Fruit fly (Drosophila melanogaster) whole organism: ENCODE measurements around the gene Klp10A.

Source experiments
- CG8478 ChIP-seq: fragments of >200 bp; optimal IDR thresholded peaks from 2 replicates; lab custom pipeline; 2018; ENCODE audit warnings: inconsistent platforms
- Dll ChIP-seq: fragments of >200 bp; optimal IDR thresholded peaks from 2 replicates; lab custom pipeline; 2017
- EcR ChIP-seq, 2 experiments: fragments of >200 bp; optimal IDR thresholded peaks; 2 replicates each; lab custom pipeline; 2017; ENCODE audit warnings: missing biosample characterization in 2 of 2, missing genetic modification characterization in 2 of 2, missing genetic modification reagents in 2 of 2
- pan ChIP-seq: fragments of >200 bp; optimal IDR thresholded peaks from 2 replicates; lab custom pipeline; 2017
- psq ChIP-seq: fragments of >200 bp; optimal IDR thresholded peaks from 2 replicates; lab custom pipeline; 2017
- usp ChIP-seq: fragments of >200 bp; optimal IDR thresholded peaks from 2 replicates; lab custom pipeline; 2017; ENCODE audit warnings: missing biosample characterization, missing genetic modification characterization, mixed read lengths

Gene Klp10A

DNA sequence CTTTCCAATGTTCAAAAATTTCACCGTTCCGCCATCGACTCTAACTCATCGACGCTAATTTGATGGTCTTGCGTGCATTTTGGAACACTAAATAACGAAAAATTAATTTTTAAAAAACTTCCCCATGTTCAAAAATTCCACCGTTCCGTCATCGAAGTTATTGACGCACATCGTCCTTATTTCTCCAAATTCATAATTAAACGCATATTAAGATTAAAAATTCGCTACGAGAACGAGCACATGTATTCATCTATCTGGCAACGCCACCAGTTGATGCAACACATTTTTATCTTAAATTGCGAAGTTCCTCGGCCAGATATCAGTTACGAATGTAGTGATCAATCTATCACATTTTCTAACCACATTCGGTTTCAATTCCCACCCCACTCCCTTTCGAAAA lies 12.3 kb upstream of the Klp10A start, which contains the start of gene Lint-1:
Lint-1 (plus strand) TSS at position 123 of the 400 bp plus-strand sequence.
- TF ChIP-seq EcR (GFP tag; optimal IDR thresholded peaks at IDR 0.05; lab: Kevin White, UChicago) (no peak), psq (lab: Kevin White, UChicago) (no peak), CG8478 (lab: Kevin White, UChicago) (no peak), pan (lab: Kevin White, UChicago) (no peak), Dll (no peak), usp (GFP tag; lab: Kevin White, UChicago) (no peak)

DNA sequence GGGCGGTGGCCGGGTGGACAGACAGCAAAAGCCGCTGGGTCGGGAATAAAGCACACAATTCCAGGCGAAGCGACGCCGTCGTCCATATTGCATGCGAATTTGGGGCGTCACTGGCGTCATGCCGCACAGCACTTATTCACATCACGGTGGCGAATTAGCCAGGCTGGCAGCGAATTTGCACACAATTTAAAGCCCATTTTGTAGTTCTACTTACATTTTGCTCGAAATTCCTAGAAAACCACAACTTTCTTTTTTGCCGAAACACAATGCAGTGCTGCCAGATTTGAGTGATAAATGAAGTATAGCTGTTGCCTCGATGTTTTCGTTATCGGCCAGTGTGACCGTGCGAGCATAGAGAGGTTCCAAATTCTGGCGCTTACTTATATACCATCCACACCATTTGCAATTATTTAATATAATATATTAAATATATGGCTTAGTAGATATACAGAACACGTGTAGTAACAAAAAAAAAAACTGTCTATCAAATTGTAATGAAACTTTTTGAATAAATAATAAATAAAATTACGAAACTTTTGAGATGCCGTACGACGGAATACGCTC lies 11.4 kb upstream of the Klp10A start, which contains the start of gene Ran:
Ran (minus strand) TSS at position 445 of the 564 bp plus-strand sequence.
- TF ChIP-seq EcR (GFP tag; optimal IDR thresholded peaks at IDR 0.05; lab: Kevin White, UChicago) = no peak
- TF ChIP-seq psq (lab: Kevin White, UChicago) = no peak
- TF ChIP-seq CG8478 (lab: Kevin White, UChicago) = no peak

DNA sequence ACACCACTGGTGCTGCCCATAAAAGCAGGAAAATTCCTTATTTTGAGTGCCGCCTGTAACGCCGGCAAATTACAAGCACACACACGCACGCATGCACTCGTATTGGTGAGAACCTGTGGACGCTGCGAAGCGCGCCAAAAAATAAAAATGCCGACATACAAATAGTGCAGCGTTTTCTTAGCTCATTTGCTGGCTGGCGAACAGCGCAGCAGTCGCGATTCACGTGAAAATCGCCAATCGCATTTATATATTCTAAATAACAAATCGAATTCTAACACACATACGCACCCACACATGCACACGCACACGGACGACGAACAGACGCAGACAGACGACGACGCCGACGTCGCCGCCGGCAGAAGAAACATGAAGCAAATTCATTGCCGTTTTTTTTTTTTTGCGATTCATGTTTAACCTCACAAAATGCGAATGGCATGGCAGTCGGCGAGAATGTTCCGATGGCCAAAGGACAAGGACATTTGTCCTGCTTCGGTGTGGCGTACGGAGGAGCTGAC lies 10.7 kb upstream of the Klp10A start:
- TF ChIP-seq usp (GFP tag; lab: Kevin White, UChicago) (no peak), pan (lab: Kevin White, UChicago) (no peak), Dll (no peak), CG8478 (lab: Kevin White, UChicago) (no peak), psq (lab: Kevin White, UChicago) (no peak), EcR (GFP tag; optimal IDR thresholded peaks at IDR 0.05; lab: Kevin White, UChicago) (no peak)

DNA sequence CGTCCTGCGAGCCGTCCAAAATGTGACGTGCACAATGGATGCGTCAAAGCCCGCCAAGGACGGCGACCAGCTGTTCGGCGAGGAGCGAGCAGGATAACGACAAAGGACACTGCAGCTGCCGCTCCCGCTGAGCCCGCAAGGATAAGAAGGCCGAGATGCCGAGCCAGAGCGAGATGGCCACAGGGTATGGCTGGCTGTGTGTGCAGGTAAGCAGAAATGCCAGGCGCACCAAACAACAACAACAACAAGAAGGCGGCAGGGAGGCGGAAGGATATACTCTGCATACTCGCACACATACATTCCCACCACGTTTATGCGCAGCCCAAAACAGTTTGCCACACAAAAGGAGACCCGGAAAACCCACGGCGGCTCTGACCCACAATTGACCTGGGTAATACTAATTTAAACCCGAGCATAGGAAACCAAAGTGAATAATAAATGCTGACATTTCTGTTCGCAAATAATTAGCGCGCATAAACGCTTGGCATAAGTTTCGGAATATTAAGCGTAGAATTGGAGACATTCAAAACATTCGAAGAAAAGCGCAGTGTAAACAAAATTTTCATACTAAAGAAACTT lies 9.8 kb upstream of the Klp10A start:
- no peak for TF ChIP-seq psq (lab: Kevin White, UChicago)
- no peak for TF ChIP-seq Dll
- TF ChIP-seq pan (lab: Kevin White, UChicago) = no peak
- no peak for TF ChIP-seq usp (GFP tag; lab: Kevin White, UChicago)
- no peak for TF ChIP-seq CG8478 (lab: Kevin White, UChicago)
- TF ChIP-seq EcR (GFP tag; optimal IDR thresholded peaks at IDR 0.05; lab: Kevin White, UChicago) = no peak

DNA sequence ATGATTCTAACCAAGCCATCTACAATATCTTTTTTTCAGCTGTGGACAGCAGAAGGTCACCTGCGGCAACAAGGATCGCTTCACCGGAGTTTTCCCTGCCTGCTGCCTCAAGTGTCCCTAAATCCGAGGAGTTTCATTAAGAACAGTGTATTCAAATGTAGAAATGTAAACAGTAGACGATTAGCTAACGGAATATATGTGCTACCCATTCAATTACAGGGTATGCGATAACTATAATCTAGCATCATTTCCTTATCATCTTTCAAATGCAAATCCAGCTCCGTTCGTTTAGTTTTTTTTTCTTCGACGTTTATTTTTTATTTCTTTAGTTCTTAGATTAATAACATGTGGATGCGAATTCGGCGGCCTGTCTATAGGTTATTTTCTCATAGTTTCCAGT lies 7.7 kb upstream of the Klp10A start:
- TF ChIP-seq usp (GFP tag; lab: Kevin White, UChicago) = no peak
- no peak for TF ChIP-seq psq (lab: Kevin White, UChicago)
- no peak for TF ChIP-seq EcR (GFP tag; optimal IDR thresholded peaks at IDR 0.05; lab: Kevin White, UChicago)
- no peak for TF ChIP-seq Dll
- TF ChIP-seq pan (lab: Kevin White, UChicago) = no peak
- TF ChIP-seq CG8478 (lab: Kevin White, UChicago) = no peak

DNA sequence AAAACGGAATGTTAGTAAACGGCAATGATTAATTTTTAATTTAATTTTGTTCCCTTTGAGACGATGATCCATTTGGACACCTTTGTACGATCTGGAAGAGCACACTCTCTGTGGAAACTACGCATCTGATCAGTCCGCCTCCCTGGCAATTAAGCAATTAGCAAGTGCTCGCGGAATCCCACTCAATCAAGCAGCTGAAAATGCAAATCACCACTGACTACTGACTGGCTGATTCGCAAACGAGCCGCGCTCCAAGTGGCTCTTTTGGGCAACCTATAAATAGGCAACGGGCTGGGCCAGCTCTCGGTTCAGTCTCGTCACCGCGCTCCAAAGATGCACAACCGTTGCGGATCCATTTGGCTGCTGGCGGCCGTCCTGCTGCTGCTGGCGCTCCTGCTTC lies 6.9 kb upstream of the Klp10A start, which contains the start of gene CG15201:
CG15201 (plus strand) TSS at position 301 of the 400 bp plus-strand sequence.
- TF ChIP-seq pan (lab: Kevin White, UChicago) (no peak), Dll (no peak), EcR (GFP tag; optimal IDR thresholded peaks at IDR 0.05; lab: Kevin White, UChicago) (no peak), CG8478 (lab: Kevin White, UChicago) (no peak), psq (lab: Kevin White, UChicago) (no peak), usp (GFP tag; lab: Kevin White, UChicago) (no peak)

DNA sequence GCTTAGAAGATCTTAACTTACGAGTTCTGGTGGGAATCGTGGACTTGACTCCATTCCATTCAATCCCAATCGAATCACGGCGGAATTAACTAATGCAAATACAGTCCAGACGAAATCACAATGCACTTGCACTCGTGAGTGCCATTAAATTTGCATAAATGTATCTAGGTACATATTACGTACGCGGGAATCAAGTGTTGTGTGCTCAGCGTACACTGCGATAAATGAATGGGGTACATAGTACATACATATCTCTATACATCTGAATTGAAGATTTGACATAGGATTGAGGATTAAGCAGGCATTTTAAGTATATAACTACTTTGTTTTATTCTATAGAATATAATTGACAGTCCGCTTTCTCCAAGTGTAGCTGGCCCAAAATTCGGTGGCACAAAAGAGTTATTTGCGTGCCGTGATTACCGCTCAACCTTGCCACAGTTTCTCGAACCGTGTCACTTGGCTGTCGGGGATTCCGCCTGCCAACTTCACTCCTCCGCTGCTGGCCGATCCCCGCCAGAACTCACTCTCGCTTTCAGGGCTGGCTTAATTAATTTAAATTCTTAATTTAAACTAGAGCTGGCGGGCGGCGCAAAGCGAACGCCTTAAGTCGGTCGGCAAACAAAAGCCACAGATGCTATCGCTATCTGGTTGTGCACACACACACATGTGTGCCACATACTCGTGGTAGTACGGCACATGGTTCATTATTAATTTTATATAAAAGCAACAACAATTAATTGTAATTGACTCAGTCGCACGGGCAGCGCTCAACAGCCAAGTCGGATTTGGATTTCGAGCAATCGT lies 5.1 kb upstream of the Klp10A start, which contains the start of the genes CG15199 and CG15202:
CG15199 (minus strand) TSS at position 51 of the 807 bp plus-strand sequence.
CG15202 (plus strand) TSS at position 757 of the 807 bp plus-strand sequence.
- TF ChIP-seq usp (GFP tag; lab: Kevin White, UChicago) = no peak
- no peak for TF ChIP-seq pan (lab: Kevin White, UChicago)
- TF ChIP-seq Dll = no peak
- TF ChIP-seq psq (lab: Kevin White, UChicago) = no peak
- TF ChIP-seq EcR (GFP tag; optimal IDR thresholded peaks at IDR 0.05; lab: Kevin White, UChicago) = no peak
- TF ChIP-seq CG8478 (lab: Kevin White, UChicago) = no peak

DNA sequence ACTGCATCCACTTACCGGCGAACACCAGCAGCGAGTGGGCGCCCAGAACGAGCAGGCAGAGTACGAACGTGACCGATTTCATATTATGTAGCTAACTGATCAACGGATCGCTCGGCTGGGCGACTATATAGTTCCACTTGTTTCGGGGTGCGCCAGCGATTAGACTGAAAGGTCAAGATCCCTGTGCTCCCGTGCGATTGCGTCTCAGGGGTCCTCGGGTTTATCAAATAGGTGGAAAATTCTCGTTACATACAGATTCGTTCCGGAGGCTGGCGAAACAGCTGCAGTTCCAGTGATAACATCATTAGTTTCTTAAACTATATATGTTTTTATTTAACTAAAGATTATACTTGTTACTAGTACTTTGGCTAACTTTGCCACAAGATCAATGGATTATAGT lies 3.2 kb upstream of the Klp10A start, which contains the start of gene ssp7:
ssp7 (minus strand) TSS at position 101 of the 400 bp plus-strand sequence.
- no peak for TF ChIP-seq Dll
- no peak for TF ChIP-seq pan (lab: Kevin White, UChicago)
- no peak for TF ChIP-seq EcR (GFP tag; optimal IDR thresholded peaks at IDR 0.05; lab: Kevin White, UChicago)
- TF ChIP-seq CG8478 (lab: Kevin White, UChicago) = no peak
- no peak for TF ChIP-seq usp (GFP tag; lab: Kevin White, UChicago)

DNA sequence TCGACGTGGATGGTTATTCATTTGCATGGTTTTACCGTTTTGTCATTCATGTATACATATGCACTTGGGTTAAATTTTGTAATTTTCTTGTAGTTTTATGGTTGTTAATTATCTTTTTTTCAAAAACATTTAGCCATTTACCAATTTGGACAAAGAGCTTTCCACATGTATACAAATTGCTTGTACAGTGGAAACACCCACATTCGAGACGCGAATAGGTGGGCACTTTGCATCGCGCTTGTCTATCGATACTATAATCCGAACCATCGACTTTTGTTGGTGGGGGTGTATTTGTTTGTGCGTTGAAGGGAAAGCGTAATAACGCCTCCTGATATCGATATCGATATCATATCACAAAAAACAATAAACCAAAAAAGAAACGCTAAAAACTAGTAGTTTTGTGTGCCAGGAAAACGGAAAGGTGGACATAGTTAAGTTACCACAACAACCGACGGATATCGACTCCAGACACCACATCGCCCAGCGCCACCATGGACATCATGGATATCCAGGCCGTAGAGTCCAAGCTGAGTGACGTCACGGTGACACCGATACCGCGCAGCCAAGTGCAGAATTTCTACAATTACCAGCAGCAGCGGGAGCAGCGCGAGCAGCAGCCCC lies 758 bp upstream of the Klp10A start, which contains the start of gene CDK2AP1:
CDK2AP1 (plus strand) TSS at position 294 of the 621 bp plus-strand sequence.
- no peak for TF ChIP-seq CG8478 (lab: Kevin White, UChicago)
- TF ChIP-seq psq (lab: Kevin White, UChicago) = no peak
- no peak for TF ChIP-seq pan (lab: Kevin White, UChicago)
- no peak for TF ChIP-seq Dll
- TF ChIP-seq usp (GFP tag; lab: Kevin White, UChicago) = no peak
- no peak for TF ChIP-seq EcR (GFP tag; optimal IDR thresholded peaks at IDR 0.05; lab: Kevin White, UChicago)

DNA sequence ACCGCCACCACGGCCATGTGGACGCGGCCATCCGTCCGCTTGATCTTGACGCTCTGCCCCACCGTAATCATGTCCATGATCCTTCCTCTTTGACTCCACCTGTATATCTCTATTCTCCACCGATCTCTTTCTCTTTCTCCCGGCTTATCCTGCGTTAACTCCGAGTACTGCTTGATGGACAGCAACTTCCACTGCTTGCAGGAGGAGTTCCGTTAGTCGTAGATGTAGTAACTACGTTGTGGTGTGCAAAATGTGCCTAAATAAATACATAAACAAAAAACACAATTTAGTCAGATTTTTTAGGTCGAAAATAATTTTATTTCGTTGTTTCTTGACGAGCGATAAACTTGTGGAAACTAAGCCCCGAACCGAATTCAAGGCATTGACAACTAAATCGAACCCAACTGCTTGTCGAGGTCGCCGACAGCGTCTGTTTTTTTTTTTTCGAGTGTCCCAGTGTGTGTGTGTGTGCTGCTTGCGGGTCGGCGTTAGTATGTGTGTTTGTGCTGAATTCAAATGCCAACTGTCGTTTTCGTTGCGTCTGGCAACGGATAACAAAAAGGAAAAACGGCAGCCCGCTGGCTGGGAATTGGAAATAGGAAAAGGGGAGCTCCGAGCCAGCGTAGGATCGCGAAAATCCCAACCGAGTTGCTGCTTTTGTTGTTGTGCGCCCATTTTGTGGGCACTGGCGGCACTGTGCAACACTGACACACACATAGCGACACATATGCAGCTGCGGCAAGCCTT lies 905 bp downstream of the Klp10A start:
- TF ChIP-seq Dll (no peak), pan (lab: Kevin White, UChicago) (no peak), CG8478 (lab: Kevin White, UChicago) (no peak), EcR (GFP tag; optimal IDR thresholded peaks at IDR 0.05; lab: Kevin White, UChicago) (no peak), psq (lab: Kevin White, UChicago) (no peak), usp (GFP tag; lab: Kevin White, UChicago) (no peak)
